Worm (Caenorhabditis elegans): ENCODE measurements around the gene Y62F5A.9.

Y62F5A.9 gene

ce11 chrII:11542385-11542784 is 3.7 kb upstream of the Y62F5A.9 start, which contains the start of gene gtf-2E2:
gtf-2E2 (minus strand) TSS chrII:11542495.
- TF ChIP-seq sptf-1 (tag; optimal IDR thresholded peaks at IDR 0.05) (peak; percentile 58), blmp-1 (tag; optimal IDR thresholded peaks at IDR 0.05) (no peak), lsy-2 (tag; optimal IDR thresholded peaks at IDR 0.05) (peak; percentile 8), ces-1 (GFP tag; optimal IDR thresholded peaks at IDR 0.05) (peak; percentile 59)

- TF ChIP-seq ceh-83 (GFP tag; optimal IDR thresholded peaks at IDR 0.05) (peak; percentile 86), M03D4.4 (tag; optimal IDR thresholded peaks at IDR 0.05) (peak; percentile 34), mls-2 (tag; optimal IDR thresholded peaks at IDR 0.05) (peak; percentile 27), ceh-43 (GFP tag; optimal IDR thresholded peaks at IDR 0.05) (no peak), lin-13 (tag; optimal IDR thresholded peaks at IDR 0.05) (no peak), sem-2 (GFP tag; optimal IDR thresholded peaks at IDR 0.05) (peak; percentile 60), nhr-2 (tag; optimal IDR thresholded peaks at IDR 0.05) (no peak), tbx-8 (GFP tag; optimal IDR thresholded peaks at IDR 0.05) (peak; percentile 35)
These were observed 1.0 kb downstream of the Y62F5A.9 start for ce11 chrII:11537606-11538016.

- no peak for TF ChIP-seq lin-32 (GFP tag; optimal IDR thresholded peaks at IDR 0.05)
- peak; percentile 62 for TF ChIP-seq mep-1 (tag; optimal IDR thresholded peaks at IDR 0.05)
- TF ChIP-seq sem-2 (GFP tag; optimal IDR thresholded peaks at IDR 0.05), result no peak
- no peak for TF ChIP-seq elt-1 (tag; optimal IDR thresholded peaks at IDR 0.05; ENCODE audit: borderline replicate concordance, insufficient read depth)
- TF ChIP-seq ceh-43 (GFP tag; optimal IDR thresholded peaks at IDR 0.05), result no peak
- peak; percentile 40 for TF ChIP-seq mls-2 (tag; optimal IDR thresholded peaks at IDR 0.05)
- TF ChIP-seq ham-2 (GFP tag; optimal IDR thresholded peaks at IDR 0.05), result peak; percentile 37
- TF ChIP-seq nhr-76 (tag; optimal IDR thresholded peaks at IDR 0.05), result no peak
- no peak for TF ChIP-seq blmp-1 (tag; optimal IDR thresholded peaks at IDR 0.05)
- no peak for TF ChIP-seq ztf-11 (tag; optimal IDR thresholded peaks at IDR 0.05)
- peak; percentile 6 for TF ChIP-seq unc-120 (tag; optimal IDR thresholded peaks at IDR 0.05; ENCODE audit: poor library complexity, severe bottlenecking)
- TF ChIP-seq flh-1 (GFP tag; optimal IDR thresholded peaks at IDR 0.05), result no peak
- TF ChIP-seq mab-5 (tag; optimal IDR thresholded peaks at IDR 0.05), result no peak
- no peak for TF ChIP-seq drap-1 (GFP tag; optimal IDR thresholded peaks at IDR 0.05)
- no peak for TF ChIP-seq zip-8 (tag; optimal IDR thresholded peaks at IDR 0.05)
- TF ChIP-seq M03D4.4 (tag; optimal IDR thresholded peaks at IDR 0.05), result no peak
- no peak for TF ChIP-seq nhr-28 (tag; optimal IDR thresholded peaks at IDR 0.05)
- TF ChIP-seq ceh-83 (GFP tag; optimal IDR thresholded peaks at IDR 0.05), result no peak
- no peak for TF ChIP-seq tbx-8 (GFP tag; optimal IDR thresholded peaks at IDR 0.05)
- peak; percentile 89 for TF ChIP-seq sptf-1 (tag; optimal IDR thresholded peaks at IDR 0.05)
- TF ChIP-seq bed-3 (GFP tag; optimal IDR thresholded peaks at IDR 0.05), result no peak
- TF ChIP-seq pha-4 (tag; optimal IDR thresholded peaks at IDR 0.05), result no peak
- TF ChIP-seq nhr-2 (tag; optimal IDR thresholded peaks at IDR 0.05), result peak; percentile 46
- peak; percentile 67 for TF ChIP-seq unc-62 (GFP tag; optimal IDR thresholded peaks at IDR 0.05)
- TF ChIP-seq cnd-1 (tag; optimal IDR thresholded peaks at IDR 0.05), result peak; percentile 52
- no peak for TF ChIP-seq unc-39 (tag; optimal IDR thresholded peaks at IDR 0.05)
- TF ChIP-seq ceh-39 (tag; optimal IDR thresholded peaks at IDR 0.05), result peak; percentile 76
- no peak for TF ChIP-seq nhr-12 (tag; optimal IDR thresholded peaks at IDR 0.05)
- TF ChIP-seq hlh-1 (tag; optimal IDR thresholded peaks at IDR 0.05), result peak; percentile 60
- no peak for TF ChIP-seq snpc-4 (tag; optimal IDR thresholded peaks at IDR 0.05)
- TF ChIP-seq elt-3 (tag; optimal IDR thresholded peaks at IDR 0.05), result no peak
These were observed 1.5 kb downstream of the Y62F5A.9 start for ce11 chrII:11537115-11537514.

- TF ChIP-seq ces-1 (GFP tag; optimal IDR thresholded peaks at IDR 0.05) (peak; percentile 36), lin-32 (GFP tag; optimal IDR thresholded peaks at IDR 0.05) (no peak), ztf-11 (tag; optimal IDR thresholded peaks at IDR 0.05) (no peak)
These were observed 2.1 kb downstream of the Y62F5A.9 start for ce11 chrII:11536505-11536904.

ce11 chrII:11535924-11536323 is 2.7 kb downstream of the Y62F5A.9 start:
- no peak for TF ChIP-seq ceh-43 (GFP tag; optimal IDR thresholded peaks at IDR 0.05)
- TF ChIP-seq zip-8 (tag; optimal IDR thresholded peaks at IDR 0.05), result peak; percentile 99
